Worm (Caenorhabditis elegans) whole organism, L3 larva: Measurements from ENCODE around the gene str-230.

Experiments
- ama-1 ChIP-seq: fragments of 150-350 bp; optimal IDR thresholded peaks from 2 replicates; lab custom pipeline; 2018
- ceh-16 ChIP-seq: sonication (generic microtip); optimal IDR thresholded peaks from 2 replicates; lab custom pipeline; 2017; ENCODE audit warnings: missing biosample characterization, missing genetic modification characterization
- elt-3 ChIP-seq, 3 experiments: fragments of 150-350 bp in 1 of 3; sonication (generic microtip) in 2 of 3; optimal IDR thresholded peaks; 2 replicates in 2 of 3; 4 replicates in 1 of 3; lab custom pipeline; 2014 to 2017; ENCODE audit warnings: missing biosample characterization in 3 of 3, missing genetic modification characterization in 3 of 3
- nhr-25 ChIP-seq: sonication (generic microtip); optimal IDR thresholded peaks from 2 replicates; lab custom pipeline; 2017; ENCODE audit warnings: missing biosample characterization, missing genetic modification characterization
- pha-4 ChIP-seq: fragments of 150-350 bp; optimal IDR thresholded peaks from 2 replicates; lab custom pipeline; 2014; ENCODE audit warnings: missing biosample characterization, missing genetic modification reagents, missing genetic modification characterization
- snpc-4 ChIP-seq: fragments of 150-350 bp; optimal IDR thresholded peaks from 2 replicates; lab custom pipeline; 2014; ENCODE audit warnings: missing biosample characterization, missing genetic modification characterization
- zag-1 ChIP-seq: fragments of 150-350 bp; optimal IDR thresholded peaks from 2 replicates; lab custom pipeline; 2014; ENCODE audit warnings: missing biosample characterization, missing genetic modification characterization

DNA sequence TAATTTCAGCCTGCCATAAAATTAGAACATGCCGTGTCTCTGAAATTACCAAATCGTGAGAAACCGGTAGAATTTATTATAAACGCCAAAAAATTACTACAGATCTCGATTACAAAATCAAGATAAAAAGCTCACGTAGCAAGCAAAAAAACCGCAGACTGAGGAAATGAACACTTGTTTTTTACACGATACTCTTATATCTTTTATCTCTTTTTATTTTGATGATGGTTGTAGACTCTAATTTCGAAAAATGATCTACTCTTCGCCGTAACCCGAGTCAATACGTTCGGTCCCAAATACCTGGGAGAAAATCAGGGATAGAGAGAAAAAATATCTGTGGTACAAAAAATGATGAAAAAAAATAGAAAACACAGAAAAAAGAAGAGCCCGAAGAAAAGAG lies 12.5 kb upstream of the str-230 start:
- TF ChIP-seq snpc-4 (tag; lab: Kevin White, UChicago) (no peak), pha-4 (no peak), elt-3 (tag; optimal IDR thresholded peaks at IDR 0.05; lab: Kevin White, UChicago) (no peak), zag-1 (tag; lab: Kevin White, UChicago) (no peak), ceh-16 (tag; lab: Kevin White, UChicago) (no peak), ama-1 (lab: Kevin White, UChicago) (no peak), nhr-25 (no peak)
